Worm (Caenorhabditis elegans) whole organism, young adult: Measurements from ENCODE around the gene sucl-1.

Experiments
- B0019.2 ChIP-seq: fragments of 200-800 bp; sonication (Bioruptor generic); conservative IDR thresholded peaks from 2 replicates; pipeline ENCODE4 v1.3.6; 2022; ENCODE audit warnings: missing genetic modification reagents, missing genetic modification characterization, missing compliant biosample characterization
- B0035.1 ChIP-seq: sonication (generic microtip); optimal IDR thresholded peaks from 2 replicates; lab custom pipeline; 2016; ENCODE audit warnings: missing genetic modification characterization, mild to moderate bottlenecking, missing compliant biosample characterization, missing genotype, missing genetic modification reagents
- C06A6.2 ChIP-seq: fragments of 200-800 bp; sonication (Bioruptor generic); conservative IDR thresholded peaks from 2 replicates; pipeline ENCODE4 v1.3.6; 2022; ENCODE audit warnings: missing genetic modification characterization, missing compliant biosample characterization
- D2030.7 ChIP-seq: fragments of 200-800 bp; sonication (Bioruptor generic); IDR thresholded peaks from 2 replicates; pipeline ENCODE4 v1.3.6; 2022; ENCODE audit warnings: missing genetic modification reagents, missing genetic modification characterization, missing compliant biosample characterization
- F10E7.11 ChIP-seq: sonication (generic microtip); optimal IDR thresholded peaks from 2 replicates; lab custom pipeline; 2017; ENCODE audit warnings: mild to moderate bottlenecking, missing genetic modification characterization, moderate library complexity, missing compliant biosample characterization
- F39B2.1 ChIP-seq: fragments of 200-800 bp; sonication (Bioruptor generic); IDR thresholded peaks from 2 replicates; pipeline ENCODE4 v1.3.6; 2022; ENCODE audit warnings: missing genetic modification reagents, missing genetic modification characterization, missing compliant biosample characterization
- F52B5.7 ChIP-seq: sonication (generic microtip); optimal IDR thresholded peaks from 2 replicates; lab custom pipeline; 2016; ENCODE audit warnings: mild to moderate bottlenecking, missing genetic modification characterization, missing compliant biosample characterization
- F57C9.4 ChIP-seq: sonication (generic microtip); optimal IDR thresholded peaks from 2 replicates; lab custom pipeline; 2017; ENCODE audit warnings: mild to moderate bottlenecking, missing genetic modification characterization, missing compliant biosample characterization
- K11D2.4 ChIP-seq: fragments of 200-800 bp; sonication (Bioruptor generic); IDR thresholded peaks from 2 replicates; pipeline ENCODE4 v1.3.6; 2022; ENCODE audit warnings: missing genetic modification reagents, missing genetic modification characterization, missing compliant biosample characterization
- Y53G8AR.9 ChIP-seq: fragments of 200-800 bp; sonication (Bioruptor generic); conservative IDR thresholded peaks from 2 replicates; pipeline ENCODE4 v1.3.6; 2022; ENCODE audit warnings: missing genetic modification reagents, missing genetic modification characterization, missing compliant biosample characterization
- ama-1 ChIP-seq, 3 experiments: fragments of 150-350 bp in 1 of 3; sonication (generic microtip) in 2 of 3; optimal IDR thresholded peaks; 2 replicates each; lab custom pipeline; 2014 to 2018; ENCODE audit warnings: missing biosample characterization in 2 of 3, missing genetic modification characterization in 2 of 3, missing genetic modification reagents in 2 of 3
- atf-7 ChIP-seq: sonication (generic microtip); optimal IDR thresholded peaks from 2 replicates; lab custom pipeline; 2017; ENCODE audit warnings: mild to moderate bottlenecking, missing genetic modification characterization, missing compliant biosample characterization
- attf-5 ChIP-seq: fragments of 200-800 bp; sonication (Bioruptor generic); optimal IDR thresholded peaks from 2 replicates; lab custom pipeline; 2018; ENCODE audit warnings: mild to moderate bottlenecking, missing genetic modification characterization, missing compliant biosample characterization
- bed-1 ChIP-seq: fragments of 200-800 bp; sonication (Bioruptor generic); IDR thresholded peaks from 2 replicates; pipeline ENCODE4 v1.3.6; 2022; ENCODE audit warnings: missing genetic modification reagents, missing genetic modification characterization, missing compliant biosample characterization
- ccch-3 ChIP-seq: fragments of 200-800 bp; sonication (Bioruptor generic); optimal IDR thresholded peaks from 2 replicates; lab custom pipeline; 2018; ENCODE audit warnings: mild to moderate bottlenecking, missing genetic modification characterization, missing compliant biosample characterization
- cebp-1 ChIP-seq, 2 experiments: fragments of 200-800 bp in 1 of 2; sonication (Bioruptor generic) in 1 of 2; sonication (generic microtip) in 1 of 2; IDR thresholded peaks in 1 of 2; optimal IDR thresholded peaks in 1 of 2; 2 replicates each; pipeline versions ENCODE4 v1.3.6 to Lab custom; 2017 to 2022; ENCODE audit warnings: missing compliant biosample characterization in 2 of 2, missing genetic modification characterization in 2 of 2, mild to moderate bottlenecking in 1 of 2, missing genetic modification reagents in 1 of 2, moderate library complexity in 1 of 2
- cebp-2 ChIP-seq: fragments of 200-800 bp; sonication (Bioruptor generic); IDR thresholded peaks from 2 replicates; pipeline ENCODE4 v1.3.6; 2022; ENCODE audit warnings: missing genetic modification characterization, missing compliant biosample characterization
- ceh-27 ChIP-seq: fragments of 200-800 bp; sonication (Bioruptor generic); optimal IDR thresholded peaks from 2 replicates; lab custom pipeline; 2018; ENCODE audit warnings: mild to moderate bottlenecking, missing genetic modification characterization, moderate library complexity, missing compliant biosample characterization
- ceh-40 ChIP-seq: fragments of 200-800 bp; sonication (Bioruptor generic); IDR thresholded peaks from 2 replicates; pipeline ENCODE4 v1.3.6; 2022; ENCODE audit warnings: missing genetic modification characterization, missing compliant biosample characterization
- chd-7 ChIP-seq: sonication (generic microtip); optimal IDR thresholded peaks from 2 replicates; lab custom pipeline; 2016; ENCODE audit warnings: mild to moderate bottlenecking, missing genetic modification characterization, moderate library complexity, missing compliant biosample characterization
- die-1 ChIP-seq: sonication (generic microtip); optimal IDR thresholded peaks from 2 replicates; lab custom pipeline; 2016; ENCODE audit warnings: missing genotype, mild to moderate bottlenecking, missing genetic modification characterization, missing compliant biosample characterization
- fkh-3 ChIP-seq: sonication (generic microtip); optimal IDR thresholded peaks from 2 replicates; lab custom pipeline; 2016; ENCODE audit warnings: mild to moderate bottlenecking, missing genetic modification characterization, missing compliant biosample characterization
- hmg-1.2 ChIP-seq: fragments of 200-800 bp; sonication (Bioruptor generic); IDR thresholded peaks from 2 replicates; pipeline ENCODE4 v1.3.6; 2022; ENCODE audit warnings: missing genetic modification reagents, missing genetic modification characterization, missing compliant biosample characterization
- hrde-1 ChIP-seq: sonication (generic microtip); optimal IDR thresholded peaks from 2 replicates; lab custom pipeline; 2016; ENCODE audit warnings: missing genetic modification characterization, mild to moderate bottlenecking, missing compliant biosample characterization, moderate library complexity, missing genotype, missing genetic modification reagents, borderline replicate concordance
- lag-1 ChIP-seq: fragments of 200-800 bp; sonication (Bioruptor generic); IDR thresholded peaks from 2 replicates; pipeline ENCODE4 v1.3.6; 2022; ENCODE audit warnings: missing genetic modification reagents, missing genetic modification characterization, missing compliant biosample characterization
- lin-35 ChIP-seq, 3 experiments: fragments of 150-350 bp in 2 of 3; sonication (generic microtip) in 1 of 3; optimal IDR thresholded peaks; 2 replicates each; lab custom pipeline; 2014 to 2018; ENCODE audit warnings: missing biosample characterization in 3 of 3, missing genetic modification characterization in 3 of 3, missing genetic modification reagents in 3 of 3
- lin-40 ChIP-seq: sonication (generic microtip); optimal IDR thresholded peaks from 2 replicates; lab custom pipeline; 2016; ENCODE audit warnings: missing genetic modification characterization, mild to moderate bottlenecking, missing compliant biosample characterization, missing genotype, missing genetic modification reagents
- lin-54 ChIP-seq: fragments of 200-800 bp; sonication (Bioruptor generic); optimal IDR thresholded peaks from 2 replicates; lab custom pipeline; 2018; ENCODE audit warnings: mild to moderate bottlenecking, missing genetic modification characterization, missing compliant biosample characterization
- madf-3 ChIP-seq: fragments of 200-800 bp; sonication (Bioruptor generic); IDR thresholded peaks from 2 replicates; pipeline ENCODE4 v1.3.6; 2022; ENCODE audit warnings: missing genetic modification reagents, missing genetic modification characterization, missing compliant biosample characterization
- mxl-1 ChIP-seq: sonication (generic microtip); optimal IDR thresholded peaks from 2 replicates; lab custom pipeline; 2016; ENCODE audit warnings: missing genetic modification characterization, missing compliant biosample characterization
- nfyb-1 ChIP-seq: fragments of 200-800 bp; sonication (Bioruptor generic); IDR thresholded peaks from 2 replicates; pipeline ENCODE4 v1.3.6; 2022; ENCODE audit warnings: missing genetic modification reagents, missing genetic modification characterization, missing compliant biosample characterization
- nhr-120 ChIP-seq: fragments of 200-800 bp; sonication (Bioruptor generic); IDR thresholded peaks from 2 replicates; pipeline ENCODE4 v1.3.6; 2022; ENCODE audit warnings: missing genetic modification characterization, missing compliant biosample characterization
- nhr-80 ChIP-seq: sonication (generic microtip); optimal IDR thresholded peaks from 2 replicates; lab custom pipeline; 2016; ENCODE audit warnings: missing genetic modification characterization, missing compliant biosample characterization
- pbrm-1 ChIP-seq: fragments of 200-800 bp; sonication (Bioruptor generic); IDR thresholded peaks from 2 replicates; pipeline ENCODE4 v1.3.6; 2022; ENCODE audit warnings: missing genetic modification reagents, missing genetic modification characterization, missing compliant biosample characterization
- snpc-1.3 ChIP-seq: sonication (generic microtip); optimal IDR thresholded peaks from 2 replicates; lab custom pipeline; 2017; ENCODE audit warnings: missing genetic modification characterization, mild to moderate bottlenecking, missing compliant biosample characterization, antibody characterized with exemption, moderate library complexity, missing genotype, missing genetic modification reagents; ENCODE audit not compliant: insufficient read depth
- snpc-4 ChIP-seq, 5 experiments: fragments of 150-350 bp in 1 of 5; sonication (generic microtip) in 4 of 5; optimal IDR thresholded peaks; 2 replicates each; lab custom pipeline; 2014 to 2018; ENCODE audit warnings: missing genetic modification characterization in 5 of 5, missing biosample characterization in 3 of 5, antibody characterized with exemption in 2 of 5, mild to moderate bottlenecking in 2 of 5, missing compliant biosample characterization in 2 of 5, missing genotype in 2 of 5, moderate library complexity in 2 of 5, missing genetic modification reagents in 1 of 5
- sptf-2 ChIP-seq: fragments of 200-800 bp; sonication (Bioruptor generic); optimal IDR thresholded peaks from 2 replicates; lab custom pipeline; 2018; ENCODE audit warnings: mild to moderate bottlenecking, missing genetic modification characterization, missing compliant biosample characterization
- tbp1 ChIP-seq: fragments of 200-800 bp; sonication (Bioruptor generic); optimal IDR thresholded peaks from 2 replicates; lab custom pipeline; 2018; ENCODE audit warnings: mild to moderate bottlenecking, missing genetic modification characterization, missing compliant biosample characterization
- zfh-2 ChIP-seq: fragments of 200-800 bp; sonication (Bioruptor generic); conservative IDR thresholded peaks from 2 replicates; pipeline ENCODE4 v1.3.6; 2022; ENCODE audit warnings: missing genetic modification reagents, missing genetic modification characterization, missing compliant biosample characterization
- ztf-25 ChIP-seq: fragments of 200-800 bp; sonication (Bioruptor generic); IDR thresholded peaks from 2 replicates; pipeline ENCODE4 v1.3.6; 2022; ENCODE audit warnings: missing genetic modification reagents, missing genetic modification characterization, missing compliant biosample characterization
- ztf-28 ChIP-seq: fragments of 200-800 bp; sonication (Bioruptor generic); IDR thresholded peaks from 2 replicates; pipeline ENCODE4 v1.3.6; 2022; ENCODE audit warnings: missing genetic modification reagents, missing genetic modification characterization, missing compliant biosample characterization
- ztf-6 ChIP-seq: fragments of 200-800 bp; sonication (Bioruptor generic); IDR thresholded peaks from 2 replicates; pipeline ENCODE4 v1.3.6; 2022; ENCODE audit warnings: missing genetic modification reagents, missing genetic modification characterization, missing compliant biosample characterization

Gene sucl-1

DNA sequence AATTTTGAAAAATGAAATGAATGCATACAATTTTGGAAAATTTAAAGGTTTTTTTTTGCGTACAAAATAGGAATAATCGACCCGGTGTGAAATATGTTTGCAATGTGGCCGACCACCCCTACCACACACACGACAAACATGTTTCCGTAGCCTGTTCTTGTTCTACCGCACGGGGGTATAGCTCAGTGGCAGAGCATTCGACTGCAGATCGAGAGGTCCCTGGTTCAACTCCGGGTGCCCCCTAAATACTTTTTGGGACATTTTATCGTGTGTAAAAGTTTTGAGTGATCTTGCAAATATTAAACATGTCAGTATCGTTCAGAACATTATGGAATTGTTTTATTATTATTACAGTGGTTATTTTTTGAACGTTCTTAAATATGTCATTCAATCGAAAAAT, 50.9 kb downstream of the sucl-1 start (continued):
- no peak for TF ChIP-seq ccch-3 (GFP tag; lab: Kevin White, UChicago)
- TF ChIP-seq B0035.1 (tag; lab: Kevin White, UChicago): peak; percentile 31
- peak; percentile 49 for TF ChIP-seq ceh-27 (GFP tag; lab: Kevin White, UChicago)
- TF ChIP-seq die-1 (tag; lab: Kevin White, UChicago): peak; percentile 87
- TF ChIP-seq tbp1 (GFP tag; lab: Kevin White, UChicago): peak; percentile 91
- no peak for TF ChIP-seq F57C9.4 (tag; lab: Kevin White, UChicago)
- TF ChIP-seq atf-7 (tag; lab: Kevin White, UChicago): peak; percentile 35
- TF ChIP-seq B0019.2 (GFP tag; lab: Robert Waterston, UW): no peak
- 0 out of 2 replicates have a peak, but pooled peaks have one; percentile 58 for TF ChIP-seq bed-1
- TF ChIP-seq Y53G8AR.9 (GFP tag; lab: Robert Waterston, UW): no peak
- peak; percentile 55 for TF ChIP-seq lin-40 (tag; lab: Kevin White, UChicago)
- peak; percentile 74 for TF ChIP-seq sptf-2 (GFP tag; lab: Kevin White, UChicago)
- no peak for TF ChIP-seq F39B2.1
- no peak; the same call in 1 of the 2 replicates for TF ChIP-seq hmg-1.2 (GFP tag; lab: Robert Waterston, UW)
- TF ChIP-seq lag-1 (GFP tag; lab: Robert Waterston, UW): no peak
- 0 out of 2 replicates have a peak, but pooled peaks have one; percentile 79 for TF ChIP-seq ztf-28 (GFP tag; lab: Robert Waterston, UW)
- peak; percentile 65 for TF ChIP-seq attf-5
- TF ChIP-seq fkh-3 (tag; lab: Kevin White, UChicago): no peak
- TF ChIP-seq pbrm-1: peak; percentile 77
- peak; percentile 69 for TF ChIP-seq mxl-1 (tag; lab: Kevin White, UChicago)
- TF ChIP-seq F10E7.11 (tag; lab: Kevin White, UChicago): peak; percentile 37
- TF ChIP-seq ztf-6 (GFP tag; lab: Robert Waterston, UW): no peak
- TF ChIP-seq K11D2.4 (GFP tag; lab: Robert Waterston, UW): no peak
- no peak for TF ChIP-seq nhr-80 (tag; lab: Kevin White, UChicago)
- TF ChIP-seq hrde-1: peak; percentile 55
- TF ChIP-seq snpc-1.3 (tag; lab: Kevin White, UChicago): peak; percentile 76
- 0 out of 2 replicates have a peak, but pooled peaks have one; percentile 36 for TF ChIP-seq D2030.7 (GFP tag; lab: Robert Waterston, UW)
- no peak for TF ChIP-seq ama-1 (optimal IDR thresholded peaks at IDR 0.05; lab: Kevin White, UChicago)
- TF ChIP-seq ama-1 (GFP tag; optimal IDR thresholded peaks at IDR 0.05; lab: Kevin White, UChicago): peak; percentile 34 to 64
- no peak for TF ChIP-seq lin-54
- peak; percentile 92 for TF ChIP-seq ceh-40
- 0 out of 2 replicates have a peak, but pooled peaks have one; percentile 54 for TF ChIP-seq cebp-1 (GFP tag; IDR thresholded peaks at IDR 0.05; lab: Robert Waterston, UW)
- no peak for TF ChIP-seq cebp-1 (tag; optimal IDR thresholded peaks at IDR 0.05; lab: Kevin White, UChicago)
- TF ChIP-seq F52B5.7 (tag; lab: Kevin White, UChicago): peak; percentile 74
- peak; percentile 79; the same call in 1 of the 2 replicates for TF ChIP-seq ztf-25 (GFP tag; lab: Robert Waterston, UW)
- TF ChIP-seq cebp-2 (GFP tag; lab: Robert Waterston, UW): 0 out of 2 replicates have a peak, but pooled peaks have one; percentile 81
- peak; percentile 75; the same call in 1 of the 2 replicates for TF ChIP-seq nfyb-1 (GFP tag; lab: Robert Waterston, UW)
- peak; percentile 66 for TF ChIP-seq chd-7 (tag; lab: Kevin White, UChicago)
- TF ChIP-seq snpc-4 (GFP tag; optimal IDR thresholded peaks at IDR 0.05; lab: Kevin White, UChicago): peak; percentile 81
- peak in 2 of 4 experiments; percentile 64 to 78 for TF ChIP-seq snpc-4 (tag; optimal IDR thresholded peaks at IDR 0.05; lab: Kevin White, UChicago)
- peak in 1 of 3 experiments; percentile 32 for TF ChIP-seq lin-35 (GFP tag; optimal IDR thresholded peaks at IDR 0.05; lab: Kevin White, UChicago)
- peak; percentile 59; the same call in 1 of the 2 replicates for TF ChIP-seq C06A6.2 (GFP tag; lab: Robert Waterston, UW)
- TF ChIP-seq zfh-2 (GFP tag; lab: Robert Waterston, UW): no peak; the same call in 1 of the 2 replicates
- TF ChIP-seq madf-3 (GFP tag; lab: Robert Waterston, UW): peak; percentile 86
- peak; percentile 91 for TF ChIP-seq nhr-120 (GFP tag; lab: Robert Waterston, UW)
